Fruit fly (Drosophila melanogaster) whole organism, wandering third instar larva: Measurements from ENCODE around the gene RpS14a.

ENCODE experiments used
- Dfd ChIP-seq: fragments of >200 bp; optimal IDR thresholded peaks from 2 replicates; lab custom pipeline; 2017; ENCODE audit warnings: missing biosample characterization, missing genetic modification characterization
- Hr83 ChIP-seq: fragments of 200-300 bp; sonication (Bioruptor generic); optimal IDR thresholded peaks from 2 replicates; lab custom pipeline; 2016; ENCODE audit warnings: missing biosample characterization, mild to moderate bottlenecking, missing genetic modification characterization, moderate library complexity; ENCODE audit not compliant: poor library complexity, severe bottlenecking
- Mio ChIP-seq: sonication (Bioruptor generic); optimal IDR thresholded peaks from 2 replicates; lab custom pipeline; 2016; ENCODE audit warnings: missing biosample characterization, missing genetic modification characterization
- Rel ChIP-seq, 2 experiments: fragments of 200-800 bp; sonication (Bioruptor generic) in 1 of 2; optimal IDR thresholded peaks; 2 replicates in 1 of 2; 3 replicates in 1 of 2; lab custom pipeline; 2016 to 2019; ENCODE audit warnings: mild to moderate bottlenecking in 2 of 2, missing biosample characterization in 2 of 2, missing genetic modification characterization in 2 of 2, moderate library complexity in 1 of 2
- dl ChIP-seq, 2 experiments: fragments of 175-275, 200-275 bp in 1 of 2; fragments of 200-275 bp in 1 of 2; sonication (Bioruptor generic); optimal IDR thresholded peaks; lab custom pipeline; 2018; ENCODE audit warnings: mild to moderate bottlenecking in 2 of 2, missing biosample characterization in 2 of 2, missing genetic modification characterization in 2 of 2, moderate library complexity in 2 of 2; ENCODE audit not compliant: partially characterized antibody in 2 of 2, insufficient read depth in 1 of 2
- fru ChIP-seq: fragments of 200-800 bp; sonication (Bioruptor generic); optimal IDR thresholded peaks from 3 replicates; lab custom pipeline; 2016; ENCODE audit warnings: missing biosample characterization, mild to moderate bottlenecking, missing genetic modification characterization
- h ChIP-seq: fragments of 200-800 bp; sonication (Bioruptor generic); optimal IDR thresholded peaks from 3 replicates; lab custom pipeline; 2016; ENCODE audit warnings: missing biosample characterization, mild to moderate bottlenecking, missing genetic modification characterization
- psq ChIP-seq: fragments of 200-800 bp; sonication (Bioruptor generic); optimal IDR thresholded peaks from 3 replicates; lab custom pipeline; 2017; ENCODE audit warnings: missing biosample characterization, mild to moderate bottlenecking, missing genetic modification characterization, moderate library complexity
- usp ChIP-seq: fragments of >200 bp; optimal IDR thresholded peaks from 2 replicates; lab custom pipeline; 2017; ENCODE audit warnings: missing biosample characterization, missing genetic modification characterization

- TF ChIP-seq dl (GFP tag; optimal IDR thresholded peaks at IDR 0.05; lab: Kevin White, UChicago; ENCODE audit: insufficient read depth in 1 of 2, partially characterized antibody in 2 of 2) = peak; percentile 13 to 46
- peak; percentile 23 for TF ChIP-seq psq
- peak; percentile 24 for TF ChIP-seq h (GFP tag; lab: Kevin White, UChicago)
- TF ChIP-seq Dfd (GFP tag; lab: Kevin White, UChicago) = no peak
- TF ChIP-seq Rel (GFP tag; optimal IDR thresholded peaks at IDR 0.05; lab: Kevin White, UChicago) = no peak
- no peak for TF ChIP-seq Rel (tag; optimal IDR thresholded peaks at IDR 0.05; lab: Kevin White, UChicago)
- TF ChIP-seq fru = peak; percentile 15
- TF ChIP-seq usp (GFP tag; lab: Kevin White, UChicago) = no peak
- TF ChIP-seq Hr83 (GFP tag; lab: Kevin White, UChicago) = no peak
- TF ChIP-seq Mio (GFP tag; lab: Kevin White, UChicago) = no peak
These were observed 41.7 kb upstream of the RpS14a start, which contains the start of gene Nek2 for dm6 chrX:7891596-7892538.
